Worm (Caenorhabditis elegans): ENCODE measurements around the gene nucl-1.

ce11 chrIV:8259904-8260303 is 29.4 kb downstream of the nucl-1 start, which contains the start of gene K07H8.7:
- TF ChIP-seq mep-1 (tag; optimal IDR thresholded peaks at IDR 0.05) = no peak
- TF ChIP-seq nhr-2 (tag; optimal IDR thresholded peaks at IDR 0.05) = no peak

All from whole organism, mixed stage, embryonic.